Worm (Caenorhabditis elegans): ENCODE results near the gene srbc-38.

- TF ChIP-seq somi-1 (GFP tag; optimal IDR thresholded peaks at IDR 0.05) (no peak), lin-54 (GFP tag; optimal IDR thresholded peaks at IDR 0.05) (no peak), tbp1 (GFP tag; optimal IDR thresholded peaks at IDR 0.05) (no peak), F39B2.1 (GFP tag; IDR thresholded peaks at IDR 0.05) (no peak), madf-3 (GFP tag; IDR thresholded peaks at IDR 0.05) (no peak), hlh-12 (tag; optimal IDR thresholded peaks at IDR 0.05) (no peak)
Observed at ce11 chrV:657678-658077, 49.3 kb upstream of the srbc-38 start, which contains the start of gene srh-246.
